Worm (Caenorhabditis elegans): ENCODE data around the gene F36A4.5.

Gene F36A4.5

ce11 chrIV:4225851-4226250, 39.5 kb upstream of the F36A4.5 start, which contains the start of gene srbc-71:
srbc-71 (minus strand) TSS chrIV:4225951.
- TF ChIP-seq ceh-19 (GFP tag; optimal IDR thresholded peaks at IDR 0.05) (no peak), eyg-1 (tag; optimal IDR thresholded peaks at IDR 0.05) (no peak), ttx-3 (tag; optimal IDR thresholded peaks at IDR 0.05) (no peak), hlh-6 (tag; optimal IDR thresholded peaks at IDR 0.05) (no peak), fax-1 (tag; optimal IDR thresholded peaks at IDR 0.05) (no peak), hlh-15 (tag; optimal IDR thresholded peaks at IDR 0.05) (no peak), ceh-2 (tag; optimal IDR thresholded peaks at IDR 0.05) (no peak), pax-1 (tag; optimal IDR thresholded peaks at IDR 0.05) (no peak), tbx-2 (tag; optimal IDR thresholded peaks at IDR 0.05) (no peak), ceh-18 (tag; optimal IDR thresholded peaks at IDR 0.05) (no peak), dmd-4 (tag; optimal IDR thresholded peaks at IDR 0.05; ENCODE audit: borderline replicate concordance) (no peak), rnt-1 (tag; optimal IDR thresholded peaks at IDR 0.05) (no peak), ets-4 (tag; optimal IDR thresholded peaks at IDR 0.05) (no peak)

ce11 chrIV:4227917-4228316, 37.4 kb upstream of the F36A4.5 start, which contains the start of gene srbc-70:
srbc-70 (minus strand) TSS chrIV:4228017.
- TF ChIP-seq lin-11 (tag; optimal IDR thresholded peaks at IDR 0.05) = no peak
- no peak for TF ChIP-seq pha-2 (tag; optimal IDR thresholded peaks at IDR 0.05)
- TF ChIP-seq C38D4.7 (GFP tag; optimal IDR thresholded peaks at IDR 0.05) = no peak
- TF ChIP-seq sdc-2 (tag; optimal IDR thresholded peaks at IDR 0.05) = no peak
- TF ChIP-seq ceh-45 (GFP tag; IDR thresholded peaks at IDR 0.05) = no peak
- no peak for TF ChIP-seq ama-1 (optimal IDR thresholded peaks at IDR 0.05)
- no peak for TF ChIP-seq odd-2 (tag; optimal IDR thresholded peaks at IDR 0.05)
- no peak for TF ChIP-seq nhr-232 (tag; optimal IDR thresholded peaks at IDR 0.05)
- no peak for TF ChIP-seq ahr-1 (tag; optimal IDR thresholded peaks at IDR 0.05)

ce11 chrIV:4235315-4236024, 29.9 kb upstream of the F36A4.5 start, which contains the start of the genes zipt-2.2 and dpy-13:
zipt-2.2 (minus strand) TSS chrIV:4235365.
dpy-13 (plus strand) TSS chrIV:4235614.
- no peak for TF ChIP-seq ama-1 (optimal IDR thresholded peaks at IDR 0.05)

ce11 chrIV:4236025-4236407, 29.3 kb upstream of the F36A4.5 start:
- no peak for TF ChIP-seq fkh-10 (GFP tag; optimal IDR thresholded peaks at IDR 0.05)
- peak; percentile 1 for TF ChIP-seq C08G9.2 (tag; optimal IDR thresholded peaks at IDR 0.05)
- no peak for TF ChIP-seq pag-3 (tag; optimal IDR thresholded peaks at IDR 0.05; ENCODE audit: borderline replicate concordance)
- TF ChIP-seq lim-6 (tag; optimal IDR thresholded peaks at IDR 0.05) = no peak
- TF ChIP-seq ahr-1 (tag; optimal IDR thresholded peaks at IDR 0.05) = no peak
- no peak for TF ChIP-seq fkh-6 (tag; optimal IDR thresholded peaks at IDR 0.05)
- TF ChIP-seq pha-2 (tag; optimal IDR thresholded peaks at IDR 0.05) = no peak
- no peak for TF ChIP-seq sdc-2 (tag; optimal IDR thresholded peaks at IDR 0.05)
- no peak for TF ChIP-seq hlh-30 (tag; optimal IDR thresholded peaks at IDR 0.05; ENCODE audit: insufficient read depth)
- TF ChIP-seq ceh-31 (tag; optimal IDR thresholded peaks at IDR 0.05) = no peak
- TF ChIP-seq ceh-45 (GFP tag; IDR thresholded peaks at IDR 0.05) = no peak
- peak; percentile 25 for TF ChIP-seq mec-3 (tag; optimal IDR thresholded peaks at IDR 0.05; ENCODE audit: borderline replicate concordance)

ce11 chrIV:4236671-4237070, 28.7 kb upstream of the F36A4.5 start:
- TF ChIP-seq ref-2 (tag; optimal IDR thresholded peaks at IDR 0.05) (no peak), dve-1 (tag; optimal IDR thresholded peaks at IDR 0.05) (no peak)

ce11 chrIV:4243830-4244406, 21.4 kb upstream of the F36A4.5 start:
- TF ChIP-seq pha-4 (tag; optimal IDR thresholded peaks at IDR 0.05) (no peak), pag-3 (tag; optimal IDR thresholded peaks at IDR 0.05; ENCODE audit: borderline replicate concordance) (no peak), ttx-3 (tag; optimal IDR thresholded peaks at IDR 0.05) (no peak), ets-4 (tag; optimal IDR thresholded peaks at IDR 0.05) (no peak), tbx-7 (tag; optimal IDR thresholded peaks at IDR 0.05) (no peak), fkh-6 (tag; optimal IDR thresholded peaks at IDR 0.05) (no peak), ceh-24 (tag; optimal IDR thresholded peaks at IDR 0.05) (no peak), dve-1 (tag; optimal IDR thresholded peaks at IDR 0.05) (no peak), tbx-2 (tag; optimal IDR thresholded peaks at IDR 0.05) (no peak), dmd-4 (tag; optimal IDR thresholded peaks at IDR 0.05; ENCODE audit: borderline replicate concordance) (peak; percentile 95), nhr-11 (tag; optimal IDR thresholded peaks at IDR 0.05) (no peak), ceh-9 (tag; optimal IDR thresholded peaks at IDR 0.05) (no peak), C08G9.2 (tag; optimal IDR thresholded peaks at IDR 0.05) (no peak), sox-4 (tag; optimal IDR thresholded peaks at IDR 0.05) (no peak), rnt-1 (tag; optimal IDR thresholded peaks at IDR 0.05) (no peak), pha-2 (tag; optimal IDR thresholded peaks at IDR 0.05) (no peak), hlh-6 (tag; optimal IDR thresholded peaks at IDR 0.05) (peak; percentile 18), zip-5 (tag; optimal IDR thresholded peaks at IDR 0.05) (no peak), hlh-8 (tag; optimal IDR thresholded peaks at IDR 0.05) (no peak), elt-2 (tag; optimal IDR thresholded peaks at IDR 0.05) (no peak)

All from whole organism, late embryonic.